Fruit fly (Drosophila melanogaster) whole organism, embryonic: ENCODE data around the gene PRL-1.

Experiments
- BtbVII ChIP-seq: fragments of 200-800 bp; sonication (Bioruptor generic); optimal IDR thresholded peaks from 3 replicates; lab custom pipeline; 2017; ENCODE audit warnings: missing biosample characterization, mild to moderate bottlenecking, missing genetic modification characterization
- CG14667 ChIP-seq: fragments of 200-800 bp; sonication (Bioruptor generic); IDR thresholded peaks from 2 replicates; pipeline ENCODE4 v1.3.6; 2022; ENCODE audit warnings: missing biosample characterization, missing genetic modification characterization
- CG31224 ChIP-seq: fragments of 200-800 bp; sonication (Bioruptor generic); IDR thresholded peaks from 2 replicates; pipeline ENCODE4 v1.3.6; 2022; ENCODE audit warnings: missing biosample characterization, missing genetic modification characterization
- Camta ChIP-seq: fragments of 200-800 bp; sonication (Bioruptor generic); optimal IDR thresholded peaks from 2 replicates; lab custom pipeline; 2016; ENCODE audit warnings: missing biosample characterization, missing genetic modification characterization
- NfI ChIP-seq: fragments of 200-800 bp; sonication (Bioruptor generic); optimal IDR thresholded peaks from 3 replicates; lab custom pipeline; 2018; ENCODE audit warnings: missing biosample characterization, mild to moderate bottlenecking, missing genetic modification characterization, moderate library complexity
- nau ChIP-seq: fragments of 200-800 bp; sonication (Bioruptor generic); optimal IDR thresholded peaks from 3 replicates; lab custom pipeline; 2017; ENCODE audit warnings: missing biosample characterization, mild to moderate bottlenecking, missing genetic modification characterization, missing genetic modification reagents
- sim ChIP-seq: fragments of 200-800 bp; sonication (Bioruptor generic); IDR thresholded peaks from 2 replicates; pipeline ENCODE4 v1.3.6; 2022; ENCODE audit warnings: missing biosample characterization, missing genetic modification characterization

DNA sequence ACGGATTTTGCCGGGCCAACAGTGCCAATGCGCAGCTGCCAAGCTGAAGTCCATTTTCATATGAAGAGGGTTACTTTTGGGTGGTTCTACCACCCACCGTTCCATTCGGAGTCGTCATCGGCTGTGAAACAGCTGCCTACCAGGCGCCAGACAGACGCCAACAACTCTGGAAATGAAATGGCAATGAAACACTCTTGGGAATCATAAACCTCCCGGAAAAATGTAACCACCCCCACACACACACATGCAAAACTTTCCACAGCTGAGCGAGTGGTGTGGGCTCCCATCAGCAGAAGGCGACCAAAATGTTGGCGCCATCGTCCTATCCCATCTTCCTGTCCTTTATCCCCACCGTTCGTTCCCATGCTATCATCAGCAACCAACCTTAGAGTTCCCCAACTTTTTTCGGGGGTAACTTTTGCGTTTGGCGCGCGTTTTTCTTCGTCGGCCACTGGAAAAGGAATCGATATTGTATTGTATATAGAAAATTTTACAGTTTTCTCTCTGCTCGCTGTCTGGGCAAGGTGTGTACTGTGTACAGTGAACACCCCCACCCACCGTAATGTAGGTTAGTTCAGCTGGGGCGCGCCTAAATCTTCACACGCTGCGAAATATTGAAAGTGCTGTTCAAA, 17.9 kb upstream of the PRL-1 start:
- TF ChIP-seq CG31224: peak; percentile 98
- no peak for TF ChIP-seq CG14667 (GFP tag; lab: Robert Waterston, UW)
- TF ChIP-seq sim: no peak
- TF ChIP-seq nau (GFP tag; lab: Kevin White, UChicago): no peak
- no peak for TF ChIP-seq NfI (GFP tag; lab: Kevin White, UChicago)
- no peak for TF ChIP-seq Camta (GFP tag; lab: Kevin White, UChicago)
- TF ChIP-seq BtbVII (GFP tag; lab: Kevin White, UChicago): no peak
